Worm (Caenorhabditis elegans) whole organism, late embryonic: ENCODE data around the gene ugt-14.

ENCODE experiments used
- eyg-1 ChIP-seq: sonication (generic microtip); optimal IDR thresholded peaks from 2 replicates; lab custom pipeline; 2016; ENCODE audit warnings: missing genotype, missing genetic modification characterization, missing compliant biosample characterization
- odd-2 ChIP-seq: sonication (generic microtip); optimal IDR thresholded peaks from 2 replicates; lab custom pipeline; 2017; ENCODE audit warnings: antibody characterized with exemption, mild to moderate bottlenecking, missing genetic modification characterization, missing compliant biosample characterization
- pros-1 ChIP-seq: fragments of 150-350 bp; optimal IDR thresholded peaks from 2 replicates; lab custom pipeline; 2014; ENCODE audit warnings: missing biosample characterization, missing genetic modification reagents, missing genetic modification characterization

DNA sequence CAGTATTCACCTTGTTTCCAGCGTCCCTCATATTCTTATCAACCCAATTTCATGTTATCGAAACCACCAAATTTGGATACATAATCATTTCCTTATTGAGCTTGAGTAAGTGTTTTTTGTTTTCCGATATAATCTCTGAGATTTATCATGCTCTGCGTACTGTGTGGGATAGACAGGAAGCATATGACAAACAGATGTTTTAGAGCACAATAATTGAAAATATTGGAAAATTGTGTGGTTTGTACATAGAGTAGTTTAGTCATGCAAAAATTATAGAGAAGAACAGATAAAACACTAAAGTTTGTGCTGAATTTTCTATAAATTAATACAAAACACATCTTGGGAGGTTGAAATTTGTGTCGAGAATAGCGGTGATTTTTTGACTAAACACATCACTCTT lies 37.4 kb upstream of the ugt-14 start:
- TF ChIP-seq eyg-1 (tag; lab: Kevin White, UChicago) (no peak), odd-2 (no peak), pros-1 (no peak)
